Worm (Caenorhabditis elegans) whole organism, early embryonic: ENCODE results near the gene F39E9.6.

ENCODE experiments used
- B0310.2 ChIP-seq: sonication (generic microtip); optimal IDR thresholded peaks from 2 replicates; lab custom pipeline; 2016; ENCODE audit warnings: mild to moderate bottlenecking, missing genetic modification characterization, missing compliant biosample characterization
- F13C5.2 ChIP-seq: sonication (generic microtip); optimal IDR thresholded peaks from 2 replicates; lab custom pipeline; 2017; ENCODE audit warnings: mild to moderate bottlenecking, missing genetic modification characterization, inconsistent platforms, missing compliant biosample characterization
- aly-1 ChIP-seq: sonication (generic microtip); optimal IDR thresholded peaks from 2 replicates; lab custom pipeline; 2016; ENCODE audit warnings: missing genetic modification characterization, missing compliant biosample characterization
- ama-1 ChIP-seq: fragments of 150-350 bp; optimal IDR thresholded peaks from 2 replicates; lab custom pipeline; 2014
- flt-1 ChIP-seq: fragments of 200-800 bp; sonication (Bioruptor generic); IDR thresholded peaks from 2 replicates; pipeline ENCODE4 v1.3.6; 2022; ENCODE audit warnings: missing genetic modification characterization, missing compliant biosample characterization

- TF ChIP-seq ama-1 (lab: Kevin White, UChicago) (no peak), F13C5.2 (tag; lab: Kevin White, UChicago) (no peak), B0310.2 (tag; lab: Kevin White, UChicago) (no peak), aly-1 (no peak), flt-1 (GFP tag; lab: Robert Waterston, UW) (no peak)
These were observed 26.3 kb downstream of the F39E9.6 start, which contains the start of gene sri-63 for ce11 chrII:3287073-3287472.
